Worm (Caenorhabditis elegans) whole organism, L4 larva: Measurements from ENCODE around the gene bath-42.

Source experiments
- aly-2 ChIP-seq: sonication (generic microtip); optimal IDR thresholded peaks from 2 replicates; lab custom pipeline; 2018; ENCODE audit warnings: missing biosample characterization, missing genetic modification characterization
- ama-1 ChIP-seq: fragments of 150-350 bp; optimal IDR thresholded peaks from 2 replicates; lab custom pipeline; 2014; ENCODE audit warnings: inconsistent platforms, mixed read lengths
- ceh-82 ChIP-seq: sonication (generic microtip); optimal IDR thresholded peaks from 2 replicates; lab custom pipeline; 2017; ENCODE audit warnings: missing biosample characterization, missing genetic modification characterization
- daf-8 ChIP-seq: fragments of 200-800 bp; sonication (Bioruptor generic); IDR thresholded peaks from 2 replicates; pipeline ENCODE4 v1.3.6; 2022; ENCODE audit warnings: missing genetic modification characterization, missing compliant biosample characterization
- dve-1 ChIP-seq: sonication (generic microtip); optimal IDR thresholded peaks from 2 replicates; lab custom pipeline; 2017; ENCODE audit warnings: antibody characterized with exemption, mild to moderate bottlenecking, missing genetic modification characterization, missing compliant biosample characterization; ENCODE audit not compliant: insufficient read depth
- fos-1 ChIP-seq: fragments of 150-350 bp; optimal IDR thresholded peaks from 2 replicates; lab custom pipeline; 2014; ENCODE audit warnings: missing biosample characterization, missing genetic modification characterization
- lin-13 ChIP-seq: fragments of 150-350 bp; optimal IDR thresholded peaks from 2 replicates; lab custom pipeline; 2014; ENCODE audit warnings: missing biosample characterization, missing genetic modification reagents, missing genetic modification characterization
- nhr-237 ChIP-seq: sonication (generic microtip); optimal IDR thresholded peaks from 2 replicates; lab custom pipeline; 2017; ENCODE audit warnings: missing biosample characterization, missing genetic modification characterization
- nhr-25 ChIP-seq: sonication (generic microtip); optimal IDR thresholded peaks from 2 replicates; lab custom pipeline; 2017; ENCODE audit warnings: missing genetic modification characterization, mild to moderate bottlenecking, missing compliant biosample characterization, antibody characterized with exemption, moderate library complexity, borderline replicate concordance; ENCODE audit not compliant: insufficient read depth
- nhr-77 ChIP-seq: fragments of 150-350 bp; optimal IDR thresholded peaks from 2 replicates; lab custom pipeline; 2014; ENCODE audit warnings: missing biosample characterization, missing genetic modification characterization
- pha-4 ChIP-seq, 2 experiments: fragments of 150-350 bp in 1 of 2; fragments of 200-800 bp in 1 of 2; sonication (Bioruptor generic) in 1 of 2; IDR thresholded peaks in 1 of 2; optimal IDR thresholded peaks in 1 of 2; 2 replicates each; pipeline versions ENCODE4 v1.3.6 to Lab custom; 2014 to 2022; ENCODE audit warnings: missing genetic modification characterization in 2 of 2, missing genetic modification reagents in 2 of 2, missing biosample characterization in 1 of 2, missing compliant biosample characterization in 1 of 2
- set-16 ChIP-seq: fragments of 200-800 bp; sonication (Bioruptor generic); IDR thresholded peaks from 2 replicates; pipeline ENCODE4 v1.3.6; 2022; ENCODE audit warnings: missing genetic modification reagents, missing genetic modification characterization, missing compliant biosample characterization
- spr-3 ChIP-seq: fragments of 200-800 bp; sonication (Bioruptor generic); optimal IDR thresholded peaks from 2 replicates; lab custom pipeline; 2018; ENCODE audit warnings: mild to moderate bottlenecking, missing genetic modification characterization, missing compliant biosample characterization
- zag-1 ChIP-seq: fragments of 150-350 bp; optimal IDR thresholded peaks from 2 replicates; lab custom pipeline; 2014; ENCODE audit warnings: missing biosample characterization, missing genetic modification characterization

DNA sequence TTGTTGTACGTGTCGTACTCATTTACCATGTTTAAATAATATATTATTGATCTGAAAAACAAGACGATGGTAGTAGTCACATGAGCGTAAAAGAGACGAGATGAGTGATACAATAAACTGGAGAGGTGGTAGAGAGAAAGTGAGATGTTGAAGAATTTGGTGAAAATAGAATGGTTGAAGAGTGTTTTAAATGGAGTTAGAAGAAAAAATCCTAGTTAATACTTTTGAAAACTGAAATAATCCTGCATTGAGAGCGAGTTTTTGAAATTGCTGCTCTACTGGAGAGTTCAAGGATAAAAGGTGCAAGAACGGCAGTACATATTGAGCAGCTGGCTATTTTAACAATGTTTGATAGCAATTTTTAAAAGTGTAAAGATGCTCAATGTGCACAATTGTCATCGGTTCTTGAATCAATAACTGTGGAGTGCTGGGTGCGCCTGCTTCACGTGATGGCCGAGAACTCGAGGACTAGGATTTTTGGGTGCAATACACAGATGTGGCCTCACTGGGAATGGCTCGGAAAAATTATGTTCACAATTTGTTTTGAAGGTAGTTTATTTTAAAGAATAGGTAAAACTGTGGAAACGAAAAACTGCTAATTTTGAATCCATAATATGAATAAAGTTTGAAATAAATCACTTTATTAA lies 4.9 kb downstream of the bath-42 start, which contains the start of gene atg-13:
- TF ChIP-seq nhr-237 (tag; lab: Kevin White, UChicago) (no peak), zag-1 (tag; lab: Kevin White, UChicago) (no peak), nhr-25 (no peak), set-16 (GFP tag; lab: Robert Waterston, UW) (no peak), nhr-77 (no peak), ceh-82 (tag; lab: Kevin White, UChicago) (no peak), ama-1 (peak; percentile 20), lin-13 (GFP tag; lab: Kevin White, UChicago) (no peak), fos-1 (no peak), pha-4 (GFP tag; IDR thresholded peaks at IDR 0.05; lab: Robert Waterston, UW) (no peak), pha-4 (tag; optimal IDR thresholded peaks at IDR 0.05; lab: Kevin White, UChicago) (no peak), spr-3 (GFP tag; lab: Kevin White, UChicago) (no peak), aly-2 (tag; lab: Kevin White, UChicago) (no peak), dve-1 (tag; lab: Kevin White, UChicago) (no peak), daf-8 (GFP tag; lab: Robert Waterston, UW) (no peak)
